Worm (Caenorhabditis elegans) whole organism, dauer: ENCODE results near the gene F23B2.7.

Source experiments
- unc-62 ChIP-seq: sonication (generic microtip); optimal IDR thresholded peaks from 2 replicates; lab custom pipeline; 2017; ENCODE audit warnings: missing biosample characterization, missing genetic modification reagents, missing genetic modification characterization

The F23B2.7 gene

ce11 chrIV:9199939-9200202 lies 49.6 kb downstream of the F23B2.7 start, which contains the start of gene wnk-1:
Gene wnk-1, plus strand, starts transcription at chrIV:9200103.
- TF ChIP-seq unc-62 (GFP tag; lab: Kevin White, UChicago): no peak
